Worm (Caenorhabditis elegans) whole organism, L4/young adult: Measurements from ENCODE around the gene R07E5.17.

ENCODE experiments used
- W03F9.2 ChIP-seq: fragments of 150-350 bp; optimal IDR thresholded peaks from 2 replicates; lab custom pipeline; 2014; ENCODE audit warnings: missing biosample characterization, missing genetic modification characterization
- dao-5 ChIP-seq: sonication (generic microtip); optimal IDR thresholded peaks from 2 replicates; lab custom pipeline; 2016; ENCODE audit warnings: missing genotype, missing genetic modification characterization, moderate library complexity, missing compliant biosample characterization
- him-1 ChIP-seq: sonication (generic microtip); optimal IDR thresholded peaks from 2 replicates; lab custom pipeline; 2016; ENCODE audit warnings: missing genotype, missing genetic modification reagents, missing genetic modification characterization, missing compliant biosample characterization

ce11 chrIII:4450773-4451423 is 46.7 kb upstream of the R07E5.17 start:
- no peak for TF ChIP-seq him-1 (tag; lab: Kevin White, UChicago)
- no peak for TF ChIP-seq W03F9.2 (tag; lab: Kevin White, UChicago)
- TF ChIP-seq dao-5 (tag; lab: Kevin White, UChicago), result no peak
